Worm (Caenorhabditis elegans) whole organism, mixed stage, embryonic: ENCODE data around the gene F21H7.12.

Experiments
- M03D4.4 ChIP-seq: sonication (generic microtip); optimal IDR thresholded peaks from 2 replicates; lab custom pipeline; 2017; ENCODE audit warnings: mild to moderate bottlenecking, missing genetic modification characterization, missing compliant biosample characterization
- bed-3 ChIP-seq: fragments of 200-800 bp; sonication (Bioruptor generic); optimal IDR thresholded peaks from 3 replicates; lab custom pipeline; 2018; ENCODE audit warnings: mild to moderate bottlenecking, missing genetic modification characterization, moderate library complexity, missing compliant biosample characterization
- blmp-1 ChIP-seq: fragments of 150-350 bp; optimal IDR thresholded peaks from 2 replicates; lab custom pipeline; 2014; ENCODE audit warnings: missing biosample characterization, missing genetic modification characterization
- ceh-39 ChIP-seq: fragments of 150-350 bp; optimal IDR thresholded peaks from 2 replicates; lab custom pipeline; 2014; ENCODE audit warnings: missing biosample characterization, missing genetic modification characterization
- ceh-43 ChIP-seq: fragments of 200-800 bp; sonication (Bioruptor generic); optimal IDR thresholded peaks from 2 replicates; lab custom pipeline; 2018; ENCODE audit warnings: mild to moderate bottlenecking, missing genetic modification characterization, moderate library complexity, missing compliant biosample characterization
- ceh-83 ChIP-seq: fragments of 200-800 bp; sonication (Bioruptor generic); optimal IDR thresholded peaks from 2 replicates; lab custom pipeline; 2018; ENCODE audit warnings: mild to moderate bottlenecking, missing genetic modification characterization, missing compliant biosample characterization
- ces-1 ChIP-seq: fragments of 150-350 bp; optimal IDR thresholded peaks from 2 replicates; lab custom pipeline; 2014; ENCODE audit warnings: missing biosample characterization, missing genetic modification reagents, missing genetic modification characterization
- cnd-1 ChIP-seq: fragments of 200-800 bp; sonication (Bioruptor generic); optimal IDR thresholded peaks from 2 replicates; lab custom pipeline; 2018; ENCODE audit warnings: mild to moderate bottlenecking, missing genetic modification characterization, missing compliant biosample characterization
- drap-1 ChIP-seq: fragments of 200-800 bp; sonication (Bioruptor generic); optimal IDR thresholded peaks from 3 replicates; lab custom pipeline; 2018; ENCODE audit warnings: mild to moderate bottlenecking, missing genetic modification characterization, missing compliant biosample characterization
- elt-1 ChIP-seq: sonication (generic microtip); optimal IDR thresholded peaks from 2 replicates; lab custom pipeline; 2017; ENCODE audit warnings: missing genetic modification characterization, mild to moderate bottlenecking, missing compliant biosample characterization, antibody characterized with exemption, moderate library complexity, borderline replicate concordance; ENCODE audit not compliant: insufficient read depth
- elt-3 ChIP-seq: fragments of 150-350 bp; optimal IDR thresholded peaks from 2 replicates; lab custom pipeline; 2014; ENCODE audit warnings: missing biosample characterization, missing genetic modification characterization
- flh-1 ChIP-seq: fragments of 200-800 bp; sonication (Bioruptor generic); optimal IDR thresholded peaks from 2 replicates; lab custom pipeline; 2018; ENCODE audit warnings: mild to moderate bottlenecking, missing genetic modification characterization, moderate library complexity, missing compliant biosample characterization
- ham-2 ChIP-seq: fragments of 200-800 bp; sonication (Bioruptor generic); optimal IDR thresholded peaks from 2 replicates; lab custom pipeline; 2018; ENCODE audit warnings: mild to moderate bottlenecking, missing genetic modification characterization, missing compliant biosample characterization
- lin-32 ChIP-seq: fragments of 200-800 bp; sonication (Bioruptor generic); optimal IDR thresholded peaks from 2 replicates; lab custom pipeline; 2018; ENCODE audit warnings: mild to moderate bottlenecking, missing genetic modification characterization, missing compliant biosample characterization
- lsy-2 ChIP-seq: fragments of 150-350 bp; optimal IDR thresholded peaks from 2 replicates; lab custom pipeline; 2014; ENCODE audit warnings: missing biosample characterization, missing genetic modification characterization
- mab-5 ChIP-seq: fragments of 150-350 bp; optimal IDR thresholded peaks from 2 replicates; lab custom pipeline; 2014; ENCODE audit warnings: missing biosample characterization, missing genetic modification characterization
- mep-1 ChIP-seq: fragments of 150-350 bp; optimal IDR thresholded peaks from 2 replicates; lab custom pipeline; 2017; ENCODE audit warnings: missing biosample characterization, missing genetic modification reagents, missing genetic modification characterization, inconsistent platforms
- nhr-12 ChIP-seq: fragments of 150-350 bp; optimal IDR thresholded peaks from 2 replicates; lab custom pipeline; 2014; ENCODE audit warnings: missing biosample characterization, missing genetic modification characterization
- nhr-237 ChIP-seq: fragments of 150-350 bp; optimal IDR thresholded peaks from 2 replicates; lab custom pipeline; 2014; ENCODE audit warnings: missing biosample characterization, missing genetic modification characterization
- nhr-28 ChIP-seq: fragments of 150-350 bp; optimal IDR thresholded peaks from 2 replicates; lab custom pipeline; 2014; ENCODE audit warnings: missing biosample characterization, missing genetic modification characterization
- nhr-76 ChIP-seq: sonication (generic microtip); optimal IDR thresholded peaks from 2 replicates; lab custom pipeline; 2017; ENCODE audit warnings: missing biosample characterization, missing genetic modification characterization
- pha-4 ChIP-seq: fragments of 150-350 bp; optimal IDR thresholded peaks from 2 replicates; lab custom pipeline; 2018; ENCODE audit warnings: missing biosample characterization, missing genetic modification reagents, missing genetic modification characterization
- sem-2 ChIP-seq: fragments of 200-800 bp; sonication (Bioruptor generic); optimal IDR thresholded peaks from 2 replicates; lab custom pipeline; 2018; ENCODE audit warnings: mild to moderate bottlenecking, missing genetic modification characterization, missing compliant biosample characterization
- snpc-4 ChIP-seq: fragments of 150-350 bp; optimal IDR thresholded peaks from 2 replicates; lab custom pipeline; 2014; ENCODE audit warnings: missing biosample characterization, missing genetic modification characterization
- sptf-1 ChIP-seq: sonication (generic microtip); optimal IDR thresholded peaks from 2 replicates; lab custom pipeline; 2017; ENCODE audit warnings: mild to moderate bottlenecking, missing genetic modification characterization, moderate library complexity, missing compliant biosample characterization
- tbx-8 ChIP-seq: fragments of 200-800 bp; sonication (Bioruptor generic); optimal IDR thresholded peaks from 2 replicates; lab custom pipeline; 2018; ENCODE audit warnings: mild to moderate bottlenecking, missing genetic modification characterization, moderate library complexity, missing compliant biosample characterization
- unc-120 ChIP-seq: sonication (generic microtip); optimal IDR thresholded peaks from 2 replicates; lab custom pipeline; 2017; ENCODE audit warnings: missing genetic modification characterization, missing compliant biosample characterization; ENCODE audit not compliant: poor library complexity, severe bottlenecking
- unc-39 ChIP-seq: fragments of 150-350 bp; optimal IDR thresholded peaks from 2 replicates; lab custom pipeline; 2014; ENCODE audit warnings: missing biosample characterization, missing genetic modification characterization

Gene F21H7.12

ce11 chrV:16244078-16244477 lies 14.1 kb downstream of the F21H7.12 start, which contains the start of gene srh-104:
TSS of gene srh-104 (minus strand) at chrV:16244178.
- TF ChIP-seq unc-39, result no peak
- TF ChIP-seq nhr-76 (tag; lab: Kevin White, UChicago), result no peak
- TF ChIP-seq M03D4.4 (tag; lab: Kevin White, UChicago), result no peak
- TF ChIP-seq ceh-43 (GFP tag; lab: Kevin White, UChicago), result no peak
- TF ChIP-seq elt-1 (tag; lab: Kevin White, UChicago), result no peak
- no peak for TF ChIP-seq flh-1
- no peak for TF ChIP-seq lin-32 (GFP tag; lab: Kevin White, UChicago)
- TF ChIP-seq pha-4 (tag; lab: Kevin White, UChicago), result no peak
- no peak for TF ChIP-seq nhr-28 (tag; lab: Kevin White, UChicago)
- TF ChIP-seq nhr-237, result no peak
- no peak for TF ChIP-seq ham-2

DNA sequence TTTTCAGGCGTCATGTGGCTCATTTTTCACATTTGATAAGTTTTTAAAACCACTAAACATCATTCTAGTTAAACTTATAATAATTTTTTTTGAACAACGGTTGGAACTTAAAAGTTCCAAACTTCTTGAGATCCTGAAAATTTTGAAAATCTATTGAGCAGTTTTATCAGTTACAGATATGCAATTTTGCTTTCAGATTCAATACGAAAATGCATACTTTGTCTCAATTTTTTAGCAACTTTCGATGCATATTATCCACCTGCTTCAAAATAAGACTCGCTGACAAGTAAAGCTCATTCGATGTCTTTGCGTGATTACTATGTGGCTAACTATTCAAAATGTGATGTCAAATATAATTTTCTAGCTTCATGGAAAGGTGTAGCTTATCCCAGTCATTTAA lies 16.6 kb downstream of the F21H7.12 start, which contains the start of gene srh-95:
Gene srh-95 (plus strand): TSS at position 301 of the 400 bp plus-strand sequence.
- TF ChIP-seq lin-32 (GFP tag; lab: Kevin White, UChicago), result no peak
- no peak for TF ChIP-seq unc-39
- TF ChIP-seq snpc-4 (tag; lab: Kevin White, UChicago), result no peak
- no peak for TF ChIP-seq nhr-76 (tag; lab: Kevin White, UChicago)
- no peak for TF ChIP-seq pha-4 (tag; lab: Kevin White, UChicago)
- TF ChIP-seq elt-3 (tag; lab: Kevin White, UChicago), result no peak
- no peak for TF ChIP-seq drap-1 (GFP tag; lab: Kevin White, UChicago)
- TF ChIP-seq mep-1 (tag; lab: Kevin White, UChicago), result no peak
- no peak for TF ChIP-seq sptf-1
- TF ChIP-seq sem-2 (GFP tag; lab: Kevin White, UChicago), result no peak
- TF ChIP-seq flh-1, result no peak
- no peak for TF ChIP-seq blmp-1 (tag; lab: Kevin White, UChicago)
- no peak for TF ChIP-seq nhr-12 (tag; lab: Kevin White, UChicago)
- no peak for TF ChIP-seq cnd-1 (tag; lab: Kevin White, UChicago)

ce11 chrV:16249105-16249504 lies 19.1 kb downstream of the F21H7.12 start:
- TF ChIP-seq elt-1 (tag; lab: Kevin White, UChicago), result peak; percentile 52
- no peak for TF ChIP-seq mab-5 (tag; lab: Kevin White, UChicago)
- TF ChIP-seq, all 35 proteins: peak for 1

- TF ChIP-seq ceh-83 (GFP tag; lab: Kevin White, UChicago), result no peak
- no peak for TF ChIP-seq bed-3 (GFP tag; lab: Kevin White, UChicago)
- no peak for TF ChIP-seq unc-120 (tag; lab: Kevin White, UChicago)
- TF ChIP-seq flh-1, result no peak
- no peak for TF ChIP-seq ces-1 (GFP tag; lab: Kevin White, UChicago)
- no peak for TF ChIP-seq ceh-39 (tag; lab: Kevin White, UChicago)
- no peak for TF ChIP-seq nhr-28 (tag; lab: Kevin White, UChicago)
- TF ChIP-seq, all 35 proteins: peak for 0
These were observed 23.7 kb downstream of the F21H7.12 start, which contains the start of gene gcy-20 for ce11 chrV:16253687-16254086. TSS of gene gcy-20 (minus strand) at chrV:16253787.

- TF ChIP-seq nhr-28 (tag; lab: Kevin White, UChicago) (no peak), lin-32 (GFP tag; lab: Kevin White, UChicago) (no peak)
These were observed 26.4 kb downstream of the F21H7.12 start, which contains the start of gene bgnt-1.3 for ce11 chrV:16256395-16256794. TSS of gene bgnt-1.3 (minus strand) at chrV:16256495.

DNA sequence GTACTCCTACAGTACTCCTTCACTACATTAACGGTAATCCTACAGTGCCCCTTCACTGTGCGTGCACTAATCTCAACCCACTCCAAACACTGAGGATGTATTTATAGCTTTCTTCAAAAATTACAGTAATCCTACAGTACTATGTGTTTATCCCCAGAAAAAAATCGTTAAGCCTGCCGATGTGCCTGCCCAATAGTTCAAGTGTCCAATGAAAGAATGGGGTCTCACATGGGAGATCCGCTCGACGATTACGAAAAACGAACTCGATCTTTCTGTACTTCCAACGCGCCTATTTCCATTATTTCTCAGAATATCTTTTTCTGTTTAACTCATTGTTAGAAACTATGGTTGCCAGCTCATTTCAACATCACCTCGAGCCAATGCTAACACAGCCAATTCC lies 28.2 kb downstream of the F21H7.12 start, which contains the start of gene nhr-218:
Gene nhr-218 (plus strand): TSS at position 301 of the 400 bp plus-strand sequence.
- TF ChIP-seq tbx-8 (GFP tag; lab: Kevin White, UChicago) (no peak), snpc-4 (tag; lab: Kevin White, UChicago) (no peak), cnd-1 (tag; lab: Kevin White, UChicago) (no peak), pha-4 (tag; lab: Kevin White, UChicago) (no peak), nhr-12 (tag; lab: Kevin White, UChicago) (no peak), ceh-83 (GFP tag; lab: Kevin White, UChicago) (no peak), lsy-2 (tag; lab: Kevin White, UChicago) (no peak), M03D4.4 (tag; lab: Kevin White, UChicago) (no peak), unc-120 (tag; lab: Kevin White, UChicago) (no peak), ham-2 (no peak)
- TF ChIP-seq, all 35 proteins: peak for 0
